Worm (Caenorhabditis elegans): ENCODE measurements around the gene srg-24.

DNA sequence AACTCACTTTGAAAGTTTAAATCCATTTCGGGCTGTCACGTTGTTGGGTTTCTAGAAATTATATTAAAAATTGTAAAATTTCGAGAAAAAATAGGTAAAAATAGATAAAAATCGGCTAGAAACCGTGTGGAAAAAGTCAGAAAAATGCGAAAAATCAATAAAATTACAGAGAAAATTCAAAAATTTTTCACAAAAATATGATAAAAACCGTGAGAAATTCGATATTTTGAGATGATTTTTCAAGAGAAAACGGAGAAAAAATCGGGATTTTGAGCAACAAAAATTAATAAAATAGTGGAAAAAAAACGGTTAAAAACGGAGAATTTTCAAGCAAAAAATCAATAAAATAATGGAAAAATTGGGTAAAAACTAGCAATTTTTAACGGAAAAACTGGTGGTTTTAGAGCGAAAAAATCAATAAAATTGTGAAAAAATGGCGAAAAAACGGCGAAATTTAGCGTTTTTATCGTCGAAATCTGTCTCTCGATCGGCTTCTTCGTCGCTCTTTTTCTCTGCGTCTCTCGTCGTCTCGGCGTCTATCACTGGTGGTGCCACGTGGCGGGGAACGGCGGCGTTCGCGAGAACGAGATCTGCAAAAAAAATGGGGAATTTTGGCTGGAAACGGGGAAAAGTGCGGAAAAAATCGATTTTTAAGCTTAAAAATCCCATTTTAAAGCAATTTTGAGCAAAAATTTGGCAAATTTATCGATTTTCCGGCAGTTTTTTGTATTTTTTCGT is 29.3 kb downstream of the srg-24 start, which contains the start of gene Y25C1A.7:
- no peak for TF ChIP-seq aha-1 (tag; optimal IDR thresholded peaks at IDR 0.05)
- no peak for TF ChIP-seq ceh-82 (tag; optimal IDR thresholded peaks at IDR 0.05)
- TF ChIP-seq isw-1 (GFP tag; IDR thresholded peaks at IDR 0.05): no peak
- TF ChIP-seq zag-1 (tag; optimal IDR thresholded peaks at IDR 0.05): no peak
- TF ChIP-seq nhr-77 (tag; optimal IDR thresholded peaks at IDR 0.05): no peak
- no peak for TF ChIP-seq unc-130 (tag; optimal IDR thresholded peaks at IDR 0.05)
- TF ChIP-seq ama-1 (optimal IDR thresholded peaks at IDR 0.05): no peak

Measured in whole organism, L1 larva.